Worm (Caenorhabditis elegans) whole organism, L2 larva: Measurements from ENCODE around the gene Y73F4A.1.

ENCODE experiments used
- C34F6.9 ChIP-seq: fragments of 150-350 bp; optimal IDR thresholded peaks from 2 replicates; lab custom pipeline; 2014; ENCODE audit warnings: missing biosample characterization, missing genetic modification characterization
- F13H6.1 ChIP-seq: sonication (generic microtip); optimal IDR thresholded peaks from 2 replicates; lab custom pipeline; 2016; ENCODE audit warnings: missing genetic modification characterization, missing compliant biosample characterization
- R02D3.7 ChIP-seq: fragments of 150-350 bp; optimal IDR thresholded peaks from 2 replicates; lab custom pipeline; 2014; ENCODE audit warnings: missing biosample characterization, missing genetic modification characterization
- Y55F3AM.14 ChIP-seq: fragments of 200-800 bp; sonication (Bioruptor generic); optimal IDR thresholded peaks from 2 replicates; lab custom pipeline; 2018; ENCODE audit warnings: mild to moderate bottlenecking, missing genetic modification characterization, missing compliant biosample characterization
- ZK546.5 ChIP-seq: sonication (generic microtip); optimal IDR thresholded peaks from 2 replicates; lab custom pipeline; 2017; ENCODE audit warnings: missing biosample characterization, missing genetic modification characterization
- alr-1 ChIP-seq: fragments of 150-350 bp; optimal IDR thresholded peaks from 2 replicates; lab custom pipeline; 2014; ENCODE audit warnings: missing biosample characterization, missing genetic modification characterization
- aly-2 ChIP-seq: fragments of 150-350 bp; optimal IDR thresholded peaks from 2 replicates; lab custom pipeline; 2014; ENCODE audit warnings: missing biosample characterization, missing genetic modification characterization
- blmp-1 ChIP-seq: sonication (generic microtip); optimal IDR thresholded peaks from 2 replicates; lab custom pipeline; 2017; ENCODE audit warnings: missing genetic modification characterization, mild to moderate bottlenecking, missing compliant biosample characterization, antibody characterized with exemption, moderate library complexity; ENCODE audit not compliant: insufficient read depth
- ceh-82 ChIP-seq: fragments of 150-350 bp; optimal IDR thresholded peaks from 2 replicates; lab custom pipeline; 2014; ENCODE audit warnings: missing biosample characterization, missing genetic modification characterization
- crh-2 ChIP-seq: sonication (generic microtip); optimal IDR thresholded peaks from 2 replicates; lab custom pipeline; 2017; ENCODE audit warnings: missing biosample characterization, missing genetic modification characterization
- dmd-4 ChIP-seq: sonication (generic microtip); optimal IDR thresholded peaks from 2 replicates; lab custom pipeline; 2017; ENCODE audit warnings: missing biosample characterization, missing genetic modification characterization
- egl-27 ChIP-seq: sonication (generic microtip); optimal IDR thresholded peaks from 3 replicates; lab custom pipeline; 2017; ENCODE audit warnings: missing biosample characterization, missing genetic modification reagents, missing genetic modification characterization
- elt-1 ChIP-seq: fragments of 150-350 bp; optimal IDR thresholded peaks from 2 replicates; lab custom pipeline; 2014; ENCODE audit warnings: missing biosample characterization, missing genetic modification characterization
- elt-3 ChIP-seq: sonication (generic microtip); optimal IDR thresholded peaks from 2 replicates; lab custom pipeline; 2017; ENCODE audit warnings: missing biosample characterization, missing genetic modification characterization
- fos-1 ChIP-seq: fragments of 150-350 bp; optimal IDR thresholded peaks from 2 replicates; lab custom pipeline; 2014; ENCODE audit warnings: missing biosample characterization, missing genetic modification characterization
- lin-11 ChIP-seq: fragments of 150-350 bp; sonication (generic microtip); optimal IDR thresholded peaks from 2 replicates; lab custom pipeline; 2014; ENCODE audit warnings: missing biosample characterization, missing genetic modification characterization, inconsistent platforms, mixed read lengths
- lin-13 ChIP-seq: fragments of 150-350 bp; optimal IDR thresholded peaks from 2 replicates; lab custom pipeline; 2014; ENCODE audit warnings: missing biosample characterization, missing genetic modification reagents, missing genetic modification characterization
- lin-39 ChIP-seq: fragments of 150-350 bp; optimal IDR thresholded peaks from 2 replicates; lab custom pipeline; 2014; ENCODE audit warnings: missing biosample characterization, missing genetic modification reagents, missing genetic modification characterization
- lsy-2 ChIP-seq, 2 experiments: fragments of 150-350 bp in 1 of 2; sonication (generic microtip) in 1 of 2; optimal IDR thresholded peaks; 2 replicates each; lab custom pipeline; 2014 to 2017; ENCODE audit warnings: missing biosample characterization in 2 of 2, missing genetic modification characterization in 2 of 2
- mab-5 ChIP-seq: fragments of 150-350 bp; optimal IDR thresholded peaks from 2 replicates; lab custom pipeline; 2014; ENCODE audit warnings: missing biosample characterization, missing genetic modification characterization
- mbf-1 ChIP-seq: sonication (generic microtip); optimal IDR thresholded peaks from 2 replicates; lab custom pipeline; 2017; ENCODE audit warnings: missing biosample characterization, missing genetic modification characterization
- mdl-1 ChIP-seq, 2 experiments: fragments of 150-350 bp in 1 of 2; sonication (generic microtip) in 1 of 2; optimal IDR thresholded peaks; 2 replicates each; lab custom pipeline; 2017; ENCODE audit warnings: missing biosample characterization in 2 of 2, missing genetic modification characterization in 2 of 2
- nhr-10 ChIP-seq: sonication (generic microtip); optimal IDR thresholded peaks from 2 replicates; lab custom pipeline; 2017; ENCODE audit warnings: missing biosample characterization, missing genetic modification characterization
- nhr-12 ChIP-seq: fragments of 150-350 bp; optimal IDR thresholded peaks from 2 replicates; lab custom pipeline; 2014; ENCODE audit warnings: missing biosample characterization, missing genetic modification characterization
- nhr-129 ChIP-seq: fragments of 150-350 bp; optimal IDR thresholded peaks from 2 replicates; lab custom pipeline; 2014; ENCODE audit warnings: missing biosample characterization, missing genetic modification characterization
- nhr-21 ChIP-seq: fragments of 150-350 bp; optimal IDR thresholded peaks from 2 replicates; lab custom pipeline; 2014; ENCODE audit warnings: missing biosample characterization, missing genetic modification characterization
- nhr-23 ChIP-seq: fragments of 150-350 bp; optimal IDR thresholded peaks from 2 replicates; lab custom pipeline; 2014; ENCODE audit warnings: missing biosample characterization, missing genetic modification reagents, missing genetic modification characterization
- nhr-237 ChIP-seq: fragments of 150-350 bp; optimal IDR thresholded peaks from 2 replicates; lab custom pipeline; 2014; ENCODE audit warnings: missing biosample characterization, missing genetic modification characterization
- nhr-25 ChIP-seq: fragments of 150-350 bp; sonication (generic microtip); optimal IDR thresholded peaks from 3 replicates; lab custom pipeline; 2014; ENCODE audit warnings: missing biosample characterization, missing genetic modification characterization
- nhr-77 ChIP-seq: fragments of 150-350 bp; optimal IDR thresholded peaks from 2 replicates; lab custom pipeline; 2014; ENCODE audit warnings: missing biosample characterization, missing genetic modification characterization
- sem-4 ChIP-seq: fragments of 150-350 bp; optimal IDR thresholded peaks from 2 replicates; lab custom pipeline; 2014; ENCODE audit warnings: missing biosample characterization, missing genetic modification reagents, missing genetic modification characterization
- skn-1 ChIP-seq: sonication (generic microtip); optimal IDR thresholded peaks from 2 replicates; lab custom pipeline; 2017; ENCODE audit warnings: missing biosample characterization, missing genetic modification characterization
- sma-3 ChIP-seq: sonication (generic microtip); optimal IDR thresholded peaks from 2 replicates; lab custom pipeline; 2016; ENCODE audit warnings: missing genetic modification reagents, missing genetic modification characterization, missing compliant biosample characterization
- sma-9 ChIP-seq, 2 experiments: fragments of 150-350 bp in 1 of 2; sonication (generic microtip) in 1 of 2; optimal IDR thresholded peaks; 2 replicates each; lab custom pipeline; 2014 to 2016; ENCODE audit warnings: missing genetic modification characterization in 2 of 2, mild to moderate bottlenecking in 1 of 2, missing biosample characterization in 1 of 2, missing compliant biosample characterization in 1 of 2, missing genetic modification reagents in 1 of 2, moderate library complexity in 1 of 2
- snpc-4 ChIP-seq: fragments of 150-350 bp; optimal IDR thresholded peaks from 2 replicates; lab custom pipeline; 2014; ENCODE audit warnings: missing biosample characterization, missing genetic modification characterization
- unc-39 ChIP-seq: fragments of 150-350 bp; optimal IDR thresholded peaks from 2 replicates; lab custom pipeline; 2014; ENCODE audit warnings: missing biosample characterization, missing genetic modification characterization
- unc-55 ChIP-seq: fragments of 150-350 bp; sonication (generic microtip); optimal IDR thresholded peaks from 3 replicates; lab custom pipeline; 2014; ENCODE audit warnings: missing biosample characterization, missing genetic modification reagents, missing genetic modification characterization
- unc-62 ChIP-seq: fragments of 150-350 bp; optimal IDR thresholded peaks from 2 replicates; lab custom pipeline; 2014; ENCODE audit warnings: missing biosample characterization, missing genetic modification reagents, missing genetic modification characterization
- zag-1 ChIP-seq: fragments of 150-350 bp; optimal IDR thresholded peaks from 2 replicates; lab custom pipeline; 2014; ENCODE audit warnings: missing biosample characterization, missing genetic modification characterization
- ztf-11 ChIP-seq: sonication (generic microtip); optimal IDR thresholded peaks from 2 replicates; lab custom pipeline; 2017; ENCODE audit warnings: missing biosample characterization, missing genetic modification characterization

Y73F4A.1 gene

DNA sequence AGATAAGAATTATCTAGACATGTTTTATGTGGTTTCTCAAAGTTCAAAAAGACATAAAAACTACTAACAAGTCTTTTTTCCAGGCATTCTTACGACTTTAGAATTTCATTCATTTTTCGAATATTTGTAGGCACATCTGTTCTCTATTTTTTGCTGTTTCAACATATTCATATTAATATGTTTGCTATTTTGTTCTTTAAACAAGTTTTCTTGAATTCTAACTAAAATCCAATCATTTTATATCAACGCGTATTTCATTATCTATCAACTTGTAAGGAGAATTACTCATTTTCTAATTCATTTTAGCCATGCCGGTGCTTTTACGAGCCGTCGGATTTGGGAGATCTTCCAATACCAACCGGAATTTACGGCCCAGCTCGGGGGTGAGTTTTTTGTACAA, 36.9 kb upstream of the Y73F4A.1 start, which contains the start of gene twk-8:
TSS of gene twk-8 (plus strand) at position 301 of the 400 bp plus-strand sequence.
- no peak for TF ChIP-seq unc-39 (tag; lab: Kevin White, UChicago)
- no peak for TF ChIP-seq nhr-12 (tag; lab: Kevin White, UChicago)
- TF ChIP-seq nhr-25 (tag; lab: Kevin White, UChicago) = no peak
- no peak for TF ChIP-seq lin-13
- TF ChIP-seq crh-2 (tag; lab: Kevin White, UChicago) = no peak
- TF ChIP-seq elt-3 = no peak
- TF ChIP-seq sma-9 (GFP tag; optimal IDR thresholded peaks at IDR 0.05; lab: Kevin White, UChicago) = no peak
- TF ChIP-seq sma-9 (tag; optimal IDR thresholded peaks at IDR 0.05; lab: Kevin White, UChicago) = no peak
- TF ChIP-seq nhr-23 (tag; lab: Kevin White, UChicago) = no peak
- no peak for TF ChIP-seq alr-1

DNA sequence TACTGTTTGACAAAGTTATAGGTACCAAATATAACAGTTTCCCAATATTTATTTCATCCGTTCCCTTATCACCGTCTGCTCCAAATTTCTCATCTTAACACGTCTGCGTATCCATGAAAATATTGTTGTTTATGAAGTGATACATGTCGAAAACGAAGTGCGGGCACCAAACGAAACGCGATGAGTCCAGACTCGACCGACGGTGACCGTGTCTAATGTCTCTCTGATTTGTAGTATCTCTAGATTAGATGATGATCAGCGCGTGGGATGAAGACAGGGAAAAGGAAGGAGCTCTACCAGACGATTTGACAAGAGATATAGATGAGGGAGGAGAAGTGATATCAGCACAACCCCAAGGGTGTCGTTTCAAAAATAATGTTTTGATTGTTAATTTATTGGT, 35.0 kb upstream of the Y73F4A.1 start:
- no peak for TF ChIP-seq snpc-4
- peak; percentile 24 for TF ChIP-seq C34F6.9 (tag; lab: Kevin White, UChicago)
- TF ChIP-seq skn-1 = no peak
- peak; percentile 70 for TF ChIP-seq F13H6.1 (tag; lab: Kevin White, UChicago)
- TF ChIP-seq lsy-2 (tag; optimal IDR thresholded peaks at IDR 0.05; lab: Kevin White, UChicago) = peak in 1 of 2 experiments; percentile 36
- peak; percentile 52 for TF ChIP-seq sma-9 (GFP tag; optimal IDR thresholded peaks at IDR 0.05; lab: Kevin White, UChicago)
- no peak for TF ChIP-seq sma-9 (tag; optimal IDR thresholded peaks at IDR 0.05; lab: Kevin White, UChicago)
- no peak for TF ChIP-seq lin-11 (tag; lab: Kevin White, UChicago)
- peak; percentile 50 for TF ChIP-seq nhr-129
- TF ChIP-seq sem-4 = no peak
- TF ChIP-seq, all 48 proteins: peak for 5

DNA sequence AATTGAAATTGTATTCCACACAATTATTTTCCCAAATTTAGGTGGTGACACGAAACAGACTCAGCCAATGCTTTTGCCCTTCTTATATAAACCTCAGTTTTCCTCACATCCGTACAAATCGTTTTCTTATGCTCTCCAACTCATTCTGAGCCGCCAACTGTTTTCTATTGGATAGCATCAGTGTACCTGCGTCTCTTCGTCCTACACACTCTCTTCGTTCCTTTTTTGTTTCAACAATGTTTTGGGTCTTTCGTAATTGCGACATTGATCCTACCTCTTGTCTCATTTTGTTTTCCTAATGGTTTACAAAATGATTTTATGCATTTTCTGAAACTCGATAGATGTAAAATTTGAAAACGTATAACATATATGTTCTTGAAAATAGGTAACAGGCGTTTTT, 34.2 kb upstream of the Y73F4A.1 start:
- TF ChIP-seq C34F6.9 (tag; lab: Kevin White, UChicago) (peak; percentile 11), nhr-12 (tag; lab: Kevin White, UChicago) (no peak), snpc-4 (no peak), unc-62 (GFP tag; lab: Kevin White, UChicago) (no peak), zag-1 (tag; lab: Kevin White, UChicago) (no peak), Y55F3AM.14 (GFP tag; lab: Kevin White, UChicago) (no peak), dmd-4 (no peak), ceh-82 (no peak), nhr-129 (peak; percentile 36), lin-39 (tag; lab: Kevin White, UChicago) (no peak), unc-39 (tag; lab: Kevin White, UChicago) (no peak), nhr-10 (tag; lab: Kevin White, UChicago) (no peak), lsy-2 (tag; optimal IDR thresholded peaks at IDR 0.05; lab: Kevin White, UChicago) (peak in 1 of 2 experiments; percentile 26), nhr-237 (no peak), nhr-77 (no peak), alr-1 (no peak), F13H6.1 (tag; lab: Kevin White, UChicago) (no peak), egl-27 (tag; lab: Kevin White, UChicago) (no peak), R02D3.7 (tag; lab: Kevin White, UChicago) (no peak), nhr-21 (tag; lab: Kevin White, UChicago) (no peak), sma-9 (GFP tag; optimal IDR thresholded peaks at IDR 0.05; lab: Kevin White, UChicago) (peak; percentile 19), sma-9 (tag; optimal IDR thresholded peaks at IDR 0.05; lab: Kevin White, UChicago) (no peak)

DNA sequence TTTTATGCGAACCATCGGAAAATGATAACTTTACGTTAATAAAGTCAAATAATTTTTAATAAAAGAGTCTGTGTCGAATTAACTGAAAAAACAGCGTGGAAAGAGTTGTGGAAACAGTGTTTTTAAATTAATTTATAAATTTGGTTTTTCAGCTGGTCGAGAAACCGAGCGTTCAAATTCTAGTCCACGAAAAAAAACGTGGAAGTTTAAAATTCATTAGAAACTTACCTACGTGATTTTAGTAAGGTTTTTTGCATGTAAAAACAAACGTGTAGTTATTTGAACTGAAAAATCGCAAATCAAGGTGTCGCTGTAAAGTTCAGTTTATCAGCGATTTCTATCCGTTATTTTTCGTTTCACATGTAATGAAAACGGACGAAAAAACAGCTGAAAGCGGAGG, 33.3 kb upstream of the Y73F4A.1 start, which contains the start of gene mans-4:
TSS of gene mans-4 (minus strand) at position 101 of the 400 bp plus-strand sequence.
- no peak for TF ChIP-seq unc-55

DNA sequence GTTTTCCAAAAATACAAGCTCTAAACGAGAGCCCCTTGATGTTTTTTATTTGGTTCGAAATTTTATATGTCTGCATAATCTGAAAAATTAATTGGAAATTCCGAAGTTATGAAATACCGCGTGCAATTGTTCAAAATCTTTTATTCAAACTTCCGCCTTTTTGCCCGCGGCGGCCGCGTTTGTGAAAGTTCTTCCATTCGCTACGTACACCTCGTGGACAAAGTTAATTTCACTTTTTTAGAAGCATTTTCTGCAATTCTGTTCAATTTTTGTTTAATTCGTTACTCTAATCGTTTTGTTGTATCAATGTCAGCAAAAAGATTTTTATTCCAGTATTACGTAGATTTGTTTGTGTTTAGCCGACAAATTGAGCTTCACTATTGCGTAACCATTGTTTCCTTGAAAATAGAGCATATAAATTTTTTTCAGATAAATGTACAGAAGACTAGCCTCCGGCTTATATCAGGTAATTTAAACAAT, 29.1 kb upstream of the Y73F4A.1 start, which contains the start of gene mppb-1:
TSS of gene mppb-1 (plus strand) at position 430 of the 480 bp plus-strand sequence.
- TF ChIP-seq nhr-12 (tag; lab: Kevin White, UChicago) (no peak), aly-2 (tag; lab: Kevin White, UChicago) (no peak), fos-1 (tag; lab: Kevin White, UChicago) (peak; percentile 51), nhr-25 (tag; lab: Kevin White, UChicago) (peak; percentile 84), unc-55 (peak; percentile 91), crh-2 (tag; lab: Kevin White, UChicago) (peak; percentile 75), C34F6.9 (tag; lab: Kevin White, UChicago) (peak; percentile 85), ztf-11 (tag; lab: Kevin White, UChicago) (no peak), zag-1 (tag; lab: Kevin White, UChicago) (peak; percentile 28), elt-1 (tag; lab: Kevin White, UChicago) (no peak), mdl-1 (tag; optimal IDR thresholded peaks at IDR 0.05; lab: Kevin White, UChicago) (peak in 1 of 2 experiments; percentile 39), nhr-21 (tag; lab: Kevin White, UChicago) (peak; percentile 64), unc-39 (tag; lab: Kevin White, UChicago) (no peak), lin-39 (tag; lab: Kevin White, UChicago) (no peak), blmp-1 (peak; percentile 95), lsy-2 (tag; optimal IDR thresholded peaks at IDR 0.05; lab: Kevin White, UChicago) (peak; percentile 63 to 85), sma-3 (GFP tag; lab: Kevin White, UChicago) (peak; percentile 87), mbf-1 (tag; lab: Kevin White, UChicago) (no peak), nhr-129 (peak; percentile 65), ZK546.5 (tag; lab: Kevin White, UChicago) (no peak), egl-27 (tag; lab: Kevin White, UChicago) (peak; percentile 1), Y55F3AM.14 (GFP tag; lab: Kevin White, UChicago) (peak; percentile 26), nhr-23 (tag; lab: Kevin White, UChicago) (no peak), lin-11 (tag; lab: Kevin White, UChicago) (peak; percentile 65), sma-9 (GFP tag; optimal IDR thresholded peaks at IDR 0.05; lab: Kevin White, UChicago) (peak; percentile 92), sma-9 (tag; optimal IDR thresholded peaks at IDR 0.05; lab: Kevin White, UChicago) (no peak), F13H6.1 (tag; lab: Kevin White, UChicago) (peak; percentile 77), mab-5 (peak; percentile 60), snpc-4 (peak; percentile 23), nhr-77 (no peak), skn-1 (peak; percentile 18)
